Fruit fly (Drosophila melanogaster): ENCODE data around the gene CG2006.

CG2006 gene

DNA sequence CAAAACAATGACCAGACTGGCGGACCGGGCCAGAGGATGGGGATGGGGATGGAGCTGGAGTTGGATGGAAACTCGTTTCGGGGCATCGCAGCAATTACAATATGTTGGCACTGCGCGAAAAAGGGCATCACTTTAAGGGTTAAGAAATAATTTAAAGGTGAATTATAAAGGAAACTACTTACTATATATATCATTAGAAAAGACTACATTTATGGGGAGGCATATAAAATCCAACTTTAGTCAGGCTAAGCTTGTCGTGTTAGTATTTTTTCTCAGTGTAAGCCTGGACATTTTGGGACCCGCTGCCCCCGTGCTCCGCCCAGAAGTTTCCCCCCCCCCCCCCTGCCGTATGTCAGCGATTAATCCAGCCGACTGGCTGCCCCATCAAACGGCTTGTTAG is 17.3 kb downstream of the CG2006 start (continued):
- TF ChIP-seq Lpt (GFP tag; optimal IDR thresholded peaks at IDR 0.05) (no peak), Eip78C (GFP tag) (peak; percentile 80), CG4318 (GFP tag; optimal IDR thresholded peaks at IDR 0.05) (no peak), CG6854 (GFP tag; optimal IDR thresholded peaks at IDR 0.05) (no peak), acj6 (GFP tag; optimal IDR thresholded peaks at IDR 0.05) (peak; percentile 24), CG15336 (GFP tag; IDR thresholded peaks at IDR 0.05) (no peak), Eip93F (GFP tag; optimal IDR thresholded peaks at IDR 0.05) (peak; percentile 28), CG16779 (tag; optimal IDR thresholded peaks at IDR 0.05) (no peak), cyc (GFP tag; optimal IDR thresholded peaks at IDR 0.05) (no peak), vri (GFP tag; optimal IDR thresholded peaks at IDR 0.05) (no peak), Ets21C (GFP tag; optimal IDR thresholded peaks at IDR 0.05) (no peak), OdsH (GFP tag; optimal IDR thresholded peaks at IDR 0.05) (no peak), CG11902 (GFP tag; optimal IDR thresholded peaks at IDR 0.05) (peak; percentile 13), topi (GFP tag; optimal IDR thresholded peaks at IDR 0.05) (peak; percentile 22), fd59A (GFP tag; optimal IDR thresholded peaks at IDR 0.05) (peak; percentile 1), svp (GFP tag) (no peak), eg (GFP tag; IDR thresholded peaks at IDR 0.05) (peak; percentile 49; the same call in 2 of the 3 replicates), CG6276 (GFP tag; optimal IDR thresholded peaks at IDR 0.05) (no peak), Hr4 (GFP tag; optimal IDR thresholded peaks at IDR 0.05) (no peak), CG8119 (GFP tag; IDR thresholded peaks at IDR 0.05) (no peak), CG8632 (GFP tag; optimal IDR thresholded peaks at IDR 0.05) (peak; percentile 36), Eip75B (GFP tag; optimal IDR thresholded peaks at IDR 0.05) (peak; percentile 27), dsx (GFP tag; optimal IDR thresholded peaks at IDR 0.05; ENCODE audit: poor library complexity, severe bottlenecking) (peak; percentile 12), CG11762 (GFP tag; optimal IDR thresholded peaks at IDR 0.05; ENCODE audit: insufficient read depth) (peak; percentile 2), CG11294 (GFP tag; IDR thresholded peaks at IDR 0.05) (peak; percentile 30; the same call in 1 of the 2 replicates), Smox (GFP tag; optimal IDR thresholded peaks at IDR 0.05) (no peak), pdm3 (GFP tag; optimal IDR thresholded peaks at IDR 0.05) (no peak), CG7368 (GFP tag; optimal IDR thresholded peaks at IDR 0.05) (peak; percentile 5), achi (GFP tag; optimal IDR thresholded peaks at IDR 0.05) (peak; percentile 16), CG3032 (tag; optimal IDR thresholded peaks at IDR 0.05) (peak; percentile 78), CG6808 (GFP tag; optimal IDR thresholded peaks at IDR 0.05) (peak; percentile 53), fkh (GFP tag; optimal IDR thresholded peaks at IDR 0.05) (no peak), lz (GFP tag; optimal IDR thresholded peaks at IDR 0.05) (peak; percentile 42), CG34406 (GFP tag; optimal IDR thresholded peaks at IDR 0.05) (peak; percentile 13), Blimp-1 (GFP tag; optimal IDR thresholded peaks at IDR 0.05) (no peak), CG10631 (GFP tag; optimal IDR thresholded peaks at IDR 0.05) (peak; percentile 48), CG10669 (GFP tag; optimal IDR thresholded peaks at IDR 0.05) (no peak)

DNA sequence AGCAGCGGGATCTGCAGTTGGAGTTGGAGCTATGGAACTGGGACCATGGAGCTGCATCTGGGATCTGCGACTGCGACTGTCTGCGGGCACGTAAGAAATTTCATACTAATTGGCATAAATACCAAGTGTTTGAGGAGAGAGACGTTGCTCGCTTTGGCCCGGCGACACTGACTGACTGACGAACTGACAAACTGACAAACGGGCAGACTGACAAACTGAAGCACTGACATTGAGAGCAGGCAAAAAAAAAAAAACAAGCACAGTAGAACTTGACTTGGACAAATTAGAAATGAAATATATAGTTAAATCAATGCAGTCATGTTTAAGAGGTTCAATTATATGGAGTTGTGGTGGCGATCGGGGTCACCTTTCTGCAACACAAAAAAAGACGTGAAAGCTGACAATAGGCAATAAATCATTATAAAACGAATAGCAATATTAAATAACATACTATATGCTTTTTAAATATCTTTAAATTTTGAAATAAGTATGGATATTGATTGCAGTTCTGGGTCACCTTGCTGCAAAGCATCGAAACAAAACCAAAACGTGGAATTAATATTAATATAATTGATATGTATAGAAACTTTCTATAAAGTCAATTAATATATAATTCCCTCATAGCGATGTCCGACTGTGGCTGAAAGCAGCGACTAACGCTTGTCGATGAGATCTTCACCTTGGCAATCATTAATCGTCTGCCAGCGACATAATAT is 19.4 kb downstream of the CG2006 start:
- TF ChIP-seq Blimp-1 (GFP tag; optimal IDR thresholded peaks at IDR 0.05) (no peak), fd59A (GFP tag; optimal IDR thresholded peaks at IDR 0.05) (no peak), Smox (GFP tag; optimal IDR thresholded peaks at IDR 0.05) (no peak), vri (GFP tag; optimal IDR thresholded peaks at IDR 0.05) (no peak), OdsH (GFP tag; optimal IDR thresholded peaks at IDR 0.05) (no peak), CG16779 (tag; optimal IDR thresholded peaks at IDR 0.05) (no peak), CG11294 (GFP tag; IDR thresholded peaks at IDR 0.05) (no peak), CG8632 (GFP tag; optimal IDR thresholded peaks at IDR 0.05) (no peak), Hr4 (GFP tag; optimal IDR thresholded peaks at IDR 0.05) (peak; percentile 8), CG6792 (GFP tag; optimal IDR thresholded peaks at IDR 0.05) (no peak), CG32006 (GFP tag; optimal IDR thresholded peaks at IDR 0.05) (peak; percentile 69), CG15336 (GFP tag; IDR thresholded peaks at IDR 0.05) (no peak), Eip75B (GFP tag; optimal IDR thresholded peaks at IDR 0.05) (no peak), CG8119 (GFP tag; IDR thresholded peaks at IDR 0.05) (no peak), CG6808 (GFP tag; optimal IDR thresholded peaks at IDR 0.05) (no peak), CG4318 (GFP tag; optimal IDR thresholded peaks at IDR 0.05) (peak; percentile 13), cyc (GFP tag; optimal IDR thresholded peaks at IDR 0.05) (no peak), CG8319 (GFP tag; optimal IDR thresholded peaks at IDR 0.05) (no peak), fd85E (GFP tag; optimal IDR thresholded peaks at IDR 0.05) (no peak), Eip93F (GFP tag; optimal IDR thresholded peaks at IDR 0.05) (no peak), Sox15 (GFP tag; optimal IDR thresholded peaks at IDR 0.05) (no peak), ss (GFP tag; optimal IDR thresholded peaks at IDR 0.05) (no peak), CG11762 (GFP tag; optimal IDR thresholded peaks at IDR 0.05; ENCODE audit: insufficient read depth) (no peak), fkh (GFP tag; optimal IDR thresholded peaks at IDR 0.05) (no peak), CG9139 (GFP tag; optimal IDR thresholded peaks at IDR 0.05) (no peak), Ets96B (tag; optimal IDR thresholded peaks at IDR 0.05) (no peak), CG3032 (tag; optimal IDR thresholded peaks at IDR 0.05) (no peak), svp (GFP tag) (peak; percentile 40), CG31627 (GFP tag; optimal IDR thresholded peaks at IDR 0.05) (no peak), Eip78C (GFP tag) (peak; percentile 54), CG10631 (GFP tag; optimal IDR thresholded peaks at IDR 0.05) (no peak), Gug (GFP tag; IDR thresholded peaks at IDR 0.05) (no peak)

All from whole organism, prepupa.